Worm (Caenorhabditis elegans): ENCODE data around the gene C39B10.7.

C39B10.7 gene

ce11 chrX:10480563-10481290 lies 4.1 kb downstream of the C39B10.7 start, which contains the start of gene elt-2:
elt-2 (plus strand) TSS chrX:10481240.
- no peak for TF ChIP-seq hnd-1 (tag; optimal IDR thresholded peaks at IDR 0.05)
- TF ChIP-seq ceh-36 (tag; optimal IDR thresholded peaks at IDR 0.05) = no peak

ce11 chrX:10482272-10482671 lies 5.6 kb downstream of the C39B10.7 start:
- TF ChIP-seq ets-7 (tag; optimal IDR thresholded peaks at IDR 0.05) = no peak
- no peak for TF ChIP-seq hmbx-1 (tag; optimal IDR thresholded peaks at IDR 0.05)
- no peak for TF ChIP-seq ceh-36 (tag; optimal IDR thresholded peaks at IDR 0.05)
- TF ChIP-seq scrt-1 (GFP tag; IDR thresholded peaks at IDR 0.05) = no peak
- no peak for TF ChIP-seq hmg-4 (GFP tag; optimal IDR thresholded peaks at IDR 0.05)
- TF ChIP-seq F13C5.2 (tag; optimal IDR thresholded peaks at IDR 0.05) = no peak
- no peak for TF ChIP-seq tbx-11 (GFP tag; IDR thresholded peaks at IDR 0.05)
- TF ChIP-seq sea-1 (GFP tag; conservative IDR thresholded peaks at IDR 0.05) = no peak
- no peak for TF ChIP-seq ama-1 (optimal IDR thresholded peaks at IDR 0.05)
- no peak for TF ChIP-seq B0310.2 (tag; optimal IDR thresholded peaks at IDR 0.05)
- no peak for TF ChIP-seq tbx-37 (GFP tag; conservative IDR thresholded peaks at IDR 0.05)
- TF ChIP-seq pes-1 (GFP tag; IDR thresholded peaks at IDR 0.05) = no peak
- TF ChIP-seq ceh-13 (GFP tag; optimal IDR thresholded peaks at IDR 0.05) = no peak
- TF ChIP-seq aly-1 (tag; optimal IDR thresholded peaks at IDR 0.05) = no peak
- no peak for TF ChIP-seq tra-4 (tag; optimal IDR thresholded peaks at IDR 0.05)
- TF ChIP-seq hnd-1 (tag; optimal IDR thresholded peaks at IDR 0.05) = no peak
- TF ChIP-seq flt-1 (GFP tag; IDR thresholded peaks at IDR 0.05) = no peak

DNA sequence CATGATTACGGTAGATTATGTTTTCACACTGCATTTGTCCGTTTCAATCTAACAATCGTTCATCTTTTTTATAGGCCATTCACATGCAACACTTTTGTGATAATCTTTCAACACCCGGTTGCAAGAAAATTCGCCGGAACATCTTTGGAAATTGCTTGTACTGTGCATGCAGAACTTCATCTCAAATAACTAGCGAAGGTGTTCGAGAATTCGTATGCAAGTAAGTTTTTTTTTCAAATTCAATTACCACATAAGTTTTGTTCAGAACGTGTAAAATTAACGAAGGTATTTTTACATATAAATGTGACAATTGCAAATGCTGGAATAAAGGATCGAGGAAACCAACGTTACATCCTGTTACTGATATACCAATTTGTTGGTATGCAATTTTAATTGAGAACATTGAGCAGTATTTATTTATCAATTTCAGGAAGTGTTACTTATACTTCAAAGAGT lies 8.7 kb downstream of the C39B10.7 start, which contains the start of gene C33D3.3:
TSS of gene C33D3.3 (plus strand) at position 51 of the 456 bp plus-strand sequence.
- TF ChIP-seq tbx-37 (GFP tag; conservative IDR thresholded peaks at IDR 0.05) = no peak
- no peak for TF ChIP-seq flt-1 (GFP tag; IDR thresholded peaks at IDR 0.05)
- no peak for TF ChIP-seq ceh-13 (GFP tag; optimal IDR thresholded peaks at IDR 0.05)
- no peak for TF ChIP-seq pes-1 (GFP tag; IDR thresholded peaks at IDR 0.05)
- no peak for TF ChIP-seq tbx-11 (GFP tag; IDR thresholded peaks at IDR 0.05)
- no peak for TF ChIP-seq B0310.2 (tag; optimal IDR thresholded peaks at IDR 0.05)
- no peak for TF ChIP-seq hmg-4 (GFP tag; optimal IDR thresholded peaks at IDR 0.05)
- no peak for TF ChIP-seq ets-7 (tag; optimal IDR thresholded peaks at IDR 0.05)
- TF ChIP-seq ceh-36 (tag; optimal IDR thresholded peaks at IDR 0.05) = no peak
- no peak for TF ChIP-seq tra-4 (tag; optimal IDR thresholded peaks at IDR 0.05)
- no peak for TF ChIP-seq ama-1 (optimal IDR thresholded peaks at IDR 0.05)
- TF ChIP-seq aly-1 (tag; optimal IDR thresholded peaks at IDR 0.05) = no peak
- TF ChIP-seq hmbx-1 (tag; optimal IDR thresholded peaks at IDR 0.05) = no peak
- TF ChIP-seq F13C5.2 (tag; optimal IDR thresholded peaks at IDR 0.05) = no peak
- no peak for TF ChIP-seq hnd-1 (tag; optimal IDR thresholded peaks at IDR 0.05)
- TF ChIP-seq sea-1 (GFP tag; conservative IDR thresholded peaks at IDR 0.05) = no peak
- TF ChIP-seq scrt-1 (GFP tag; IDR thresholded peaks at IDR 0.05) = no peak

ce11 chrX:10488763-10489162 lies 12.1 kb downstream of the C39B10.7 start, which contains the start of gene C33D3.4:
C33D3.4 (plus strand) TSS chrX:10489063.
- TF ChIP-seq F13C5.2 (tag; optimal IDR thresholded peaks at IDR 0.05) (no peak), flt-1 (GFP tag; IDR thresholded peaks at IDR 0.05) (no peak), hnd-1 (tag; optimal IDR thresholded peaks at IDR 0.05) (no peak), hmbx-1 (tag; optimal IDR thresholded peaks at IDR 0.05) (no peak), ceh-13 (GFP tag; optimal IDR thresholded peaks at IDR 0.05) (no peak), B0310.2 (tag; optimal IDR thresholded peaks at IDR 0.05) (no peak), tbx-11 (GFP tag; IDR thresholded peaks at IDR 0.05) (no peak), tra-4 (tag; optimal IDR thresholded peaks at IDR 0.05) (no peak), tbx-37 (GFP tag; conservative IDR thresholded peaks at IDR 0.05) (no peak), ceh-36 (tag; optimal IDR thresholded peaks at IDR 0.05) (no peak), aly-1 (tag; optimal IDR thresholded peaks at IDR 0.05) (no peak), pes-1 (GFP tag; IDR thresholded peaks at IDR 0.05) (no peak), ets-7 (tag; optimal IDR thresholded peaks at IDR 0.05) (no peak), hmg-4 (GFP tag; optimal IDR thresholded peaks at IDR 0.05) (no peak), sea-1 (GFP tag; conservative IDR thresholded peaks at IDR 0.05) (no peak), ama-1 (optimal IDR thresholded peaks at IDR 0.05) (no peak), scrt-1 (GFP tag; IDR thresholded peaks at IDR 0.05) (no peak)

- TF ChIP-seq ama-1 (optimal IDR thresholded peaks at IDR 0.05) (no peak), ets-7 (tag; optimal IDR thresholded peaks at IDR 0.05) (no peak), ceh-13 (GFP tag; optimal IDR thresholded peaks at IDR 0.05) (no peak), scrt-1 (GFP tag; IDR thresholded peaks at IDR 0.05) (no peak), B0310.2 (tag; optimal IDR thresholded peaks at IDR 0.05) (no peak), tbx-11 (GFP tag; IDR thresholded peaks at IDR 0.05) (no peak), pes-1 (GFP tag; IDR thresholded peaks at IDR 0.05) (no peak), hmg-4 (GFP tag; optimal IDR thresholded peaks at IDR 0.05) (no peak), tbx-37 (GFP tag; conservative IDR thresholded peaks at IDR 0.05) (no peak), hmbx-1 (tag; optimal IDR thresholded peaks at IDR 0.05) (no peak), sea-1 (GFP tag; conservative IDR thresholded peaks at IDR 0.05) (no peak), F13C5.2 (tag; optimal IDR thresholded peaks at IDR 0.05) (no peak), aly-1 (tag; optimal IDR thresholded peaks at IDR 0.05) (no peak), flt-1 (GFP tag; IDR thresholded peaks at IDR 0.05) (no peak), hnd-1 (tag; optimal IDR thresholded peaks at IDR 0.05) (no peak), tra-4 (tag; optimal IDR thresholded peaks at IDR 0.05) (no peak), ceh-36 (tag; optimal IDR thresholded peaks at IDR 0.05) (no peak)
Observed at ce11 chrX:10491044-10491443, 14.4 kb downstream of the C39B10.7 start, which contains the start of gene C33D3.5. C33D3.5 (plus strand) TSS chrX:10491344.

- TF ChIP-seq sea-1 (GFP tag; conservative IDR thresholded peaks at IDR 0.05) (no peak), aly-1 (tag; optimal IDR thresholded peaks at IDR 0.05) (no peak), hnd-1 (tag; optimal IDR thresholded peaks at IDR 0.05) (no peak), ama-1 (optimal IDR thresholded peaks at IDR 0.05) (no peak), hmbx-1 (tag; optimal IDR thresholded peaks at IDR 0.05) (no peak)
Observed at ce11 chrX:10491875-10492523, 15.3 kb downstream of the C39B10.7 start.

All from whole organism, early embryonic.